Fruit fly (Drosophila melanogaster): ENCODE results near the gene cindr.

DNA sequence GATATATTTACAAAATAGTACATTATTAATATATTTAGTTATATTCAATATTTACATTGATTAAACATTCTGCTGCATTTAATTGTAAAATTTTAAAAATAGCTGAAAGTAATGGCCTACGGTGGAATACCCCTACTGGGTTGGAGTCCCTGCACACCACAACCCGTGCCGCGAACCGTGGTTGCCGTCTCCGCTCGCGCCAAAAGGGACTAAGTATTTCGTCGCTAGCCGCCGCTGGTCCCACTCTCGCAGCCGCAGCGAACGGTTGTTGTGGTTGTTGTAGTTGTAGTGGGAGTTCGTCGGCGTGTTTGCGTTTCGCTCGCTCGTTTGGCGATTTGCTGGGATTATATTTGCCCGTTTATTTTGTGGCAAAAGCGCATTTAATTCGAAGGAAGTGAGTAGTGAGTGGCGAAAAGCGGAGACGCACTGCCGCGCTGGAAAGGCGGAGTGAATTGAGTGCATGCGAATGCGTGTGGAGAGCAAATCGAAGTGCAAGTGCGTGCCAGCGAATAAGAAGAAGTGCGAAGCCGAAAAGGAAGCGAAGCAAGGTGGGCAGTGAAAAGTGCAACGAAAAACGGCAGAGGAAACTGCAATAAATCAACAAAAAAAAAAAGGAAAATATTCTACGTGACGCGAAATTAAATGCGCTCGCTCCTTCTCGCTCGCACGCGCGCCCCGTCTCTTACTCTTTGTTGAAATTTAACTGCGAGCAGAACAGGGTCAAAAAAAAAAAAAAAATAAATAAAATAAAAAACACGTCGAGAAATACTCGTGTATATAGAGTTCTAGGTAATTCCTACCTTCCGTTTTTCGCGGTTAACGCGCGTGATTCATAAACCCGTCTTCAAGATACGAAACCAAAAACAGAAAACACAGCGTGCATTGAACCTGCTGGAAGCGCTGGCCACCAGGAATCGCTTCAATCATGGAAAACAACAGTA lies at the start of gene cindr:
- TF ChIP-seq achi (GFP tag; optimal IDR thresholded peaks at IDR 0.05) (peak; percentile 28), Eip78C (GFP tag) (peak; percentile 76), net (GFP tag; optimal IDR thresholded peaks at IDR 0.05) (peak; percentile 7), lz (GFP tag; optimal IDR thresholded peaks at IDR 0.05) (peak; percentile 6)
